Fruit fly (Drosophila melanogaster) whole organism, embryonic: Measurements from ENCODE around the gene Gk1.

Experiments
- Ada2b ChIP-seq: fragments of 200-800 bp; sonication (Bioruptor generic); IDR thresholded peaks from 2 replicates; pipeline ENCODE4 v1.3.6; 2022; ENCODE audit warnings: missing biosample characterization, missing genetic modification characterization
- Asciz ChIP-seq: fragments of 200-800 bp; sonication (Bioruptor generic); optimal IDR thresholded peaks from 2 replicates; lab custom pipeline; 2017; ENCODE audit warnings: missing biosample characterization, mild to moderate bottlenecking, missing genetic modification characterization, missing genetic modification reagents
- CG10267 ChIP-seq: fragments of 200-800 bp; sonication (Bioruptor generic); optimal IDR thresholded peaks from 2 replicates; lab custom pipeline; 2018; ENCODE audit warnings: missing biosample characterization, mild to moderate bottlenecking, missing genetic modification characterization, moderate library complexity
- CG10431 ChIP-seq: fragments of 200-800 bp; sonication (Bioruptor generic); optimal IDR thresholded peaks from 3 replicates; lab custom pipeline; 2018; ENCODE audit warnings: missing biosample characterization, mild to moderate bottlenecking, missing genetic modification characterization
- CG10979 ChIP-seq: fragments of 200-800 bp; sonication (Bioruptor generic); optimal IDR thresholded peaks from 2 replicates; lab custom pipeline; 2018; ENCODE audit warnings: missing biosample characterization, mild to moderate bottlenecking, missing genetic modification characterization, moderate library complexity
- CG12391 ChIP-seq: fragments of 200-800 bp; sonication (Bioruptor generic); optimal IDR thresholded peaks from 3 replicates; lab custom pipeline; 2018; ENCODE audit warnings: missing biosample characterization, mild to moderate bottlenecking, missing genetic modification characterization, moderate library complexity
- CG13775 ChIP-seq: fragments of 200-800 bp; sonication (Bioruptor generic); optimal IDR thresholded peaks from 3 replicates; lab custom pipeline; 2017; ENCODE audit warnings: missing biosample characterization, mild to moderate bottlenecking, missing genetic modification characterization
- CG14965 ChIP-seq: fragments of 200-800 bp; sonication (Bioruptor generic); optimal IDR thresholded peaks from 2 replicates; lab custom pipeline; 2016; ENCODE audit warnings: missing biosample characterization, missing genetic modification characterization, borderline replicate concordance
- CG1529 ChIP-seq: fragments of 200-800 bp; sonication (Bioruptor generic); optimal IDR thresholded peaks from 3 replicates; lab custom pipeline; 2018; ENCODE audit warnings: missing biosample characterization, missing genetic modification characterization
- CG2116 ChIP-seq: fragments of 200-800 bp; sonication (Bioruptor generic); optimal IDR thresholded peaks from 3 replicates; lab custom pipeline; 2018; ENCODE audit warnings: missing biosample characterization, mild to moderate bottlenecking, missing genetic modification characterization
- CG2199 ChIP-seq: fragments of 200-800 bp; sonication (Bioruptor generic); IDR thresholded peaks from 3 replicates; pipeline ENCODE4 v1.3.6; 2022; ENCODE audit warnings: missing biosample characterization, missing genetic modification characterization
- CG2678 ChIP-seq: fragments of 200-800 bp; sonication (Bioruptor generic); optimal IDR thresholded peaks from 3 replicates; lab custom pipeline; 2019; ENCODE audit warnings: missing biosample characterization, mild to moderate bottlenecking, missing genetic modification characterization, moderate library complexity
- CG33557 ChIP-seq: fragments of 200-800 bp; sonication (Bioruptor generic); optimal IDR thresholded peaks from 2 replicates; lab custom pipeline; 2019; ENCODE audit warnings: missing biosample characterization, mild to moderate bottlenecking, missing genetic modification characterization, moderate library complexity
- CG43689 ChIP-seq: fragments of 200-800 bp; sonication (Bioruptor generic); IDR thresholded peaks from 2 replicates; pipeline ENCODE4 v1.3.6; 2022; ENCODE audit warnings: missing biosample characterization, missing genetic modification characterization
- CG4424 ChIP-seq: fragments of 200-800 bp; sonication (Bioruptor generic); optimal IDR thresholded peaks from 3 replicates; lab custom pipeline; 2016; ENCODE audit warnings: missing biosample characterization, missing genetic modification characterization
- CG9215 ChIP-seq: fragments of 200-800 bp; sonication (Bioruptor generic); IDR thresholded peaks from 2 replicates; pipeline ENCODE4 v1.3.6; 2022; ENCODE audit warnings: missing biosample characterization, missing genetic modification characterization
- CG9932 ChIP-seq: fragments of 200-800 bp; sonication (Bioruptor generic); IDR thresholded peaks from 2 replicates; pipeline ENCODE4 v1.3.6; 2022; ENCODE audit warnings: missing biosample characterization, missing genetic modification characterization
- CkIIα-i1 ChIP-seq: fragments of 200-800 bp; sonication (Bioruptor generic); IDR thresholded peaks from 2 replicates; pipeline ENCODE4 v1.3.6; 2022; ENCODE audit warnings: missing biosample characterization, missing genetic modification characterization
- Dll ChIP-seq: fragments of 200-800 bp; sonication (Bioruptor generic); IDR thresholded peaks from 4 replicates; pipeline ENCODE4 v1.3.6; 2022; ENCODE audit warnings: missing biosample characterization, missing genetic modification characterization; ENCODE audit not compliant: partially characterized antibody
- ERR ChIP-seq: fragments of 200-800 bp; sonication (Bioruptor generic); optimal IDR thresholded peaks from 2 replicates; lab custom pipeline; 2016; ENCODE audit warnings: missing biosample characterization, missing genetic modification characterization
- MESR4 ChIP-seq: fragments of 200-800 bp; sonication (Bioruptor generic); optimal IDR thresholded peaks from 2 replicates; lab custom pipeline; 2018; ENCODE audit warnings: missing biosample characterization, mild to moderate bottlenecking, missing genetic modification characterization, moderate library complexity
- Max ChIP-seq: fragments of 200-800 bp; sonication (Bioruptor generic); optimal IDR thresholded peaks from 2 replicates; lab custom pipeline; 2016; ENCODE audit warnings: missing biosample characterization, mild to moderate bottlenecking, missing genetic modification characterization
- Meics ChIP-seq: fragments of 200-800 bp; sonication (Bioruptor generic); optimal IDR thresholded peaks from 2 replicates; lab custom pipeline; 2017; ENCODE audit warnings: missing biosample characterization, mild to moderate bottlenecking, missing genetic modification characterization
- Six4 ChIP-seq: fragments of 200-800 bp; sonication (Bioruptor generic); optimal IDR thresholded peaks from 2 replicates; lab custom pipeline; 2016; ENCODE audit warnings: missing biosample characterization, missing genetic modification characterization
- bowl ChIP-seq: fragments of 200-800 bp; sonication (Bioruptor generic); IDR thresholded peaks from 2 replicates; pipeline ENCODE4 v1.3.6; 2022; ENCODE audit warnings: missing biosample characterization, missing genetic modification characterization
- caup ChIP-seq: fragments of 200-800 bp; sonication (Bioruptor generic); optimal IDR thresholded peaks from 3 replicates; lab custom pipeline; 2017; ENCODE audit warnings: missing biosample characterization, mild to moderate bottlenecking, missing genetic modification characterization, moderate library complexity; ENCODE audit not compliant: severe bottlenecking
- chif ChIP-seq, 2 experiments: fragments of 200-800 bp; sonication (Bioruptor generic); optimal IDR thresholded peaks; 3 replicates each; lab custom pipeline; 2016; ENCODE audit warnings: missing biosample characterization in 2 of 2, missing genetic modification characterization in 2 of 2
- dmrt99B ChIP-seq: fragments of 200-800 bp; sonication (Bioruptor generic); optimal IDR thresholded peaks from 2 replicates; lab custom pipeline; 2018; ENCODE audit warnings: missing biosample characterization, mild to moderate bottlenecking, missing genetic modification characterization, moderate library complexity
- ftz-f1 ChIP-seq: fragments of 200-800 bp; sonication (Bioruptor generic); optimal IDR thresholded peaks from 2 replicates; lab custom pipeline; 2016; ENCODE audit warnings: missing biosample characterization, missing genetic modification characterization
- fu2 ChIP-seq: fragments of 200-800 bp; sonication (Bioruptor generic); optimal IDR thresholded peaks from 2 replicates; lab custom pipeline; 2016; ENCODE audit warnings: missing biosample characterization, missing genetic modification characterization
- gce ChIP-seq: fragments of 200-800 bp; sonication (Bioruptor generic); IDR thresholded peaks from 3 replicates; pipeline ENCODE4 v1.3.6; 2022; ENCODE audit warnings: missing biosample characterization, missing genetic modification characterization
- gcm ChIP-seq: fragments of 200-800 bp; sonication (Bioruptor generic); optimal IDR thresholded peaks from 2 replicates; lab custom pipeline; 2019; ENCODE audit warnings: missing biosample characterization, mild to moderate bottlenecking, missing genetic modification characterization, moderate library complexity
- gem ChIP-seq: fragments of 200-800 bp; sonication (Bioruptor generic); optimal IDR thresholded peaks from 2 replicates; lab custom pipeline; 2019; ENCODE audit warnings: missing biosample characterization, mild to moderate bottlenecking, missing genetic modification characterization, moderate library complexity
- gro ChIP-seq: fragments of 200-800 bp; sonication (Bioruptor generic); optimal IDR thresholded peaks from 2 replicates; lab custom pipeline; 2016; ENCODE audit warnings: missing biosample characterization, missing genetic modification characterization
- knrl ChIP-seq: fragments of 200-800 bp; sonication (Bioruptor generic); IDR thresholded peaks from 3 replicates; pipeline ENCODE4 v1.3.6; 2022; ENCODE audit warnings: missing biosample characterization, missing genetic modification characterization; ENCODE audit not compliant: partially characterized antibody
- lola ChIP-seq, 3 experiments: fragments of >200 bp in 2 of 3; fragments of 200-800 bp in 1 of 3; sonication (Bioruptor generic) in 1 of 3; optimal IDR thresholded peaks; 2 replicates each; lab custom pipeline; 2017 to 2019; ENCODE audit warnings: missing biosample characterization in 3 of 3, missing genetic modification characterization in 3 of 3, mild to moderate bottlenecking in 1 of 3, moderate library complexity in 1 of 3
- onecut ChIP-seq: fragments of 200-800 bp; sonication (Bioruptor generic); IDR thresholded peaks from 2 replicates; pipeline ENCODE4 v1.3.6; 2022; ENCODE audit warnings: missing biosample characterization, missing genetic modification characterization
- otp ChIP-seq: fragments of 200-800 bp; sonication (Bioruptor generic); IDR thresholded peaks from 3 replicates; pipeline ENCODE4, ENCODE4 v1.3.6; 2022; ENCODE audit warnings: missing biosample characterization, missing genetic modification characterization
- p53 ChIP-seq: fragments of 200-800 bp; sonication (Bioruptor generic); optimal IDR thresholded peaks from 2 replicates; lab custom pipeline; 2016; ENCODE audit warnings: missing biosample characterization, missing genetic modification characterization
- pzg ChIP-seq: fragments of 200-800 bp; sonication (Bioruptor generic); optimal IDR thresholded peaks from 3 replicates; lab custom pipeline; 2018; ENCODE audit warnings: missing biosample characterization, mild to moderate bottlenecking, missing genetic modification characterization, moderate library complexity
- row ChIP-seq: fragments of 200-800 bp; sonication (Bioruptor generic); IDR thresholded peaks from 3 replicates; pipeline ENCODE4 v1.3.6; 2022; ENCODE audit warnings: missing biosample characterization, missing genetic modification characterization
- salm ChIP-seq: fragments of 200-800 bp; sonication (Bioruptor generic); optimal IDR thresholded peaks from 2 replicates; lab custom pipeline; 2018; ENCODE audit warnings: missing biosample characterization, mild to moderate bottlenecking, missing genetic modification characterization
- sc ChIP-seq, 3 experiments: fragments of >200 bp in 2 of 3; fragments of 200-800 bp in 1 of 3; sonication (Bioruptor generic) in 1 of 3; optimal IDR thresholded peaks; 2 replicates in 2 of 3; 3 replicates in 1 of 3; lab custom pipeline; 2017; ENCODE audit warnings: mild to moderate bottlenecking in 1 of 3, missing biosample characterization in 1 of 3, missing genetic modification characterization in 1 of 3, missing genetic modification reagents in 1 of 3
- sqz ChIP-seq: fragments of 200-800 bp; sonication (Bioruptor generic); optimal IDR thresholded peaks from 3 replicates; lab custom pipeline; 2018; ENCODE audit warnings: missing biosample characterization, mild to moderate bottlenecking, missing genetic modification characterization
- tna ChIP-seq: fragments of 200-800 bp; sonication (Bioruptor generic); IDR thresholded peaks from 2 replicates; pipeline ENCODE4 v1.3.6; 2022; ENCODE audit warnings: missing biosample characterization, missing genetic modification characterization; ENCODE audit not compliant: partially characterized antibody
- trem ChIP-seq: fragments of 200-800 bp; optimal IDR thresholded peaks from 3 replicates; lab custom pipeline; 2019; ENCODE audit warnings: missing biosample characterization, mild to moderate bottlenecking, missing genetic modification characterization, moderate library complexity
- z ChIP-seq: fragments of 200-800 bp; sonication (Bioruptor generic); IDR thresholded peaks from 3 replicates; pipeline ENCODE4 v1.3.6; 2022; ENCODE audit warnings: missing biosample characterization, missing genetic modification characterization
- zf30C ChIP-seq: fragments of 200-800 bp; sonication (Bioruptor generic); optimal IDR thresholded peaks from 3 replicates; lab custom pipeline; 2018; ENCODE audit warnings: missing biosample characterization, mild to moderate bottlenecking, missing genetic modification characterization

Gene Gk1

dm6 chr3L:165981-166788 lies 39.5 kb downstream of the Gk1 start (continued):
- TF ChIP-seq CG33557 (GFP tag; lab: Kevin White, UChicago) (no peak), Max (GFP tag; lab: Kevin White, UChicago) (no peak), CG10267 (tag; lab: Kevin White, UChicago) (peak; percentile 6), ftz-f1 (no peak), Asciz (GFP tag; lab: Kevin White, UChicago) (peak; percentile 31), sqz (GFP tag; lab: Kevin White, UChicago) (no peak), CG9215 (no peak), fu2 (peak; percentile 11), salm (no peak), CG9932 (GFP tag; lab: Robert Waterston, UW) (no peak), tna (no peak), CG2116 (GFP tag; lab: Kevin White, UChicago) (no peak), p53 (GFP tag; lab: Kevin White, UChicago) (no peak), CG2678 (tag; lab: Kevin White, UChicago) (peak; percentile 36), CG12391 (tag; lab: Kevin White, UChicago) (peak; percentile 42), Ada2b (GFP tag; lab: Robert Waterston, UW) (no peak), MESR4 (no peak), gem (tag; lab: Kevin White, UChicago) (peak; percentile 52), Meics (GFP tag; lab: Kevin White, UChicago) (no peak), bowl (no peak), CG43689 (GFP tag; lab: Robert Waterston, UW) (no peak), CG10979 (tag; lab: Kevin White, UChicago) (peak; percentile 60), chif (GFP tag; optimal IDR thresholded peaks at IDR 0.05; lab: Kevin White, UChicago) (peak in 1 of 2 experiments; percentile 18), gcm (GFP tag; lab: Kevin White, UChicago) (peak; percentile 26), gce (GFP tag; lab: Robert Waterston, UW) (no peak), dmrt99B (tag; lab: Kevin White, UChicago) (peak; percentile 48), z (GFP tag; lab: Robert Waterston, UW) (no peak), otp (GFP tag; lab: Robert Waterston, UW) (peak; percentile 44; the same call in 1 of the 3 replicates), CG13775 (GFP tag; lab: Kevin White, UChicago) (no peak), onecut (GFP tag; lab: Robert Waterston, UW) (0 out of 2 replicates have a peak, but pooled peaks have one; percentile 33), sc (optimal IDR thresholded peaks at IDR 0.05; lab: Kevin White, UChicago) (no peak), sc (GFP tag; optimal IDR thresholded peaks at IDR 0.05; lab: Kevin White, UChicago) (no peak), gro (no peak), CG1529 (GFP tag; lab: Kevin White, UChicago) (no peak), Dll (GFP tag; lab: Robert Waterston, UW) (no peak), CG2199 (GFP tag; lab: Robert Waterston, UW) (peak; percentile 78; the same call in 2 of the 3 replicates), CkIIα-i1 (GFP tag; lab: Robert Waterston, UW) (no peak), lola (GFP tag; optimal IDR thresholded peaks at IDR 0.05; lab: Kevin White, UChicago) (peak in 1 of 3 experiments; percentile 34), CG4424 (GFP tag; lab: Kevin White, UChicago) (peak; percentile 54), CG10431 (GFP tag; lab: Kevin White, UChicago) (no peak), Six4 (GFP tag; lab: Kevin White, UChicago) (no peak), zf30C (peak; percentile 76), CG14965 (no peak), pzg (GFP tag; lab: Kevin White, UChicago) (no peak), ERR (no peak), knrl (GFP tag; lab: Robert Waterston, UW) (no peak), row (0 out of 3 replicates have a peak, but pooled peaks have one; percentile 24), caup (GFP tag; lab: Kevin White, UChicago) (no peak), trem (tag; lab: Kevin White, UChicago) (peak; percentile 20)
